Fruit fly (Drosophila melanogaster) whole organism, wandering third instar larva: ENCODE measurements around the gene CG43134.

Experiments used
- CG32264 ChIP-seq: fragments of 200-800 bp; sonication (Bioruptor generic); optimal IDR thresholded peaks from 2 replicates; lab custom pipeline; 2016; ENCODE audit warnings: missing biosample characterization, missing genetic modification characterization
- CG9705 ChIP-seq: fragments of 200-800 bp; sonication (Bioruptor generic); optimal IDR thresholded peaks from 2 replicates; lab custom pipeline; 2018; ENCODE audit warnings: missing biosample characterization, mild to moderate bottlenecking, missing genetic modification characterization
- CrebA ChIP-seq: fragments of 200-800 bp; sonication (Bioruptor generic); optimal IDR thresholded peaks from 2 replicates; lab custom pipeline; 2016; ENCODE audit warnings: missing biosample characterization, mild to moderate bottlenecking, missing genetic modification characterization, borderline replicate concordance
- Dfd ChIP-seq: fragments of >200 bp; optimal IDR thresholded peaks from 2 replicates; lab custom pipeline; 2017; ENCODE audit warnings: missing biosample characterization, missing genetic modification characterization
- Dif ChIP-seq: fragments of 200-275, 200-300 bp; sonication (Bioruptor generic); optimal IDR thresholded peaks from 2 replicates; lab custom pipeline; 2018; ENCODE audit warnings: missing biosample characterization, missing genetic modification characterization; ENCODE audit not compliant: partially characterized antibody
- GATAd ChIP-seq: sonication (Bioruptor generic); optimal IDR thresholded peaks from 2 replicates; lab custom pipeline; 2016; ENCODE audit warnings: missing biosample characterization, missing genetic modification characterization
- HLH106 ChIP-seq: fragments of 200-800 bp; optimal IDR thresholded peaks from 3 replicates; lab custom pipeline; 2019; ENCODE audit warnings: missing biosample characterization, mild to moderate bottlenecking, missing genetic modification characterization, moderate library complexity
- Hnf4 ChIP-seq: fragments of 200-800 bp; sonication (Bioruptor generic); optimal IDR thresholded peaks from 2 replicates; lab custom pipeline; 2016; ENCODE audit warnings: missing biosample characterization, mild to moderate bottlenecking, missing genetic modification characterization
- Mio ChIP-seq: sonication (Bioruptor generic); optimal IDR thresholded peaks from 2 replicates; lab custom pipeline; 2016; ENCODE audit warnings: missing biosample characterization, missing genetic modification characterization
- N ChIP-seq: fragments of >200 bp; optimal IDR thresholded peaks from 2 replicates; lab custom pipeline; 2018; ENCODE audit warnings: missing biosample characterization, missing external identifiers, missing genetic modification characterization
- OdsH ChIP-seq: fragments of 200-800 bp; sonication (Bioruptor generic); optimal IDR thresholded peaks from 2 replicates; lab custom pipeline; 2016; ENCODE audit warnings: missing biosample characterization, mild to moderate bottlenecking, missing genetic modification characterization
- Rel ChIP-seq, 2 experiments: fragments of 200-800 bp; sonication (Bioruptor generic) in 1 of 2; optimal IDR thresholded peaks; 2 replicates in 1 of 2; 3 replicates in 1 of 2; lab custom pipeline; 2016 to 2019; ENCODE audit warnings: mild to moderate bottlenecking in 2 of 2, missing biosample characterization in 2 of 2, missing genetic modification characterization in 2 of 2, moderate library complexity in 1 of 2
- brk ChIP-seq: fragments of 200-800 bp; sonication (Bioruptor generic); optimal IDR thresholded peaks from 2 replicates; lab custom pipeline; 2016; ENCODE audit warnings: missing biosample characterization, mild to moderate bottlenecking, missing genetic modification characterization
- dsf ChIP-seq: sonication (Bioruptor generic); optimal IDR thresholded peaks from 2 replicates; lab custom pipeline; 2016; ENCODE audit warnings: missing biosample characterization, missing genetic modification characterization, borderline replicate concordance
- foxo ChIP-seq, 2 experiments: fragments of 200-800 bp; sonication (Bioruptor generic); optimal IDR thresholded peaks; 2 replicates in 1 of 2; 3 replicates in 1 of 2; lab custom pipeline; 2016 to 2017; ENCODE audit warnings: missing biosample characterization in 2 of 2, missing genetic modification characterization in 2 of 2
- fru ChIP-seq: fragments of 200-800 bp; sonication (Bioruptor generic); optimal IDR thresholded peaks from 3 replicates; lab custom pipeline; 2016; ENCODE audit warnings: missing biosample characterization, mild to moderate bottlenecking, missing genetic modification characterization
- lola ChIP-seq: fragments of >200 bp; optimal IDR thresholded peaks from 2 replicates; lab custom pipeline; 2017; ENCODE audit warnings: missing biosample characterization, missing genetic modification characterization
- pan ChIP-seq: fragments of >200 bp; optimal IDR thresholded peaks from 2 replicates; lab custom pipeline; 2017
- psq ChIP-seq: fragments of 200-800 bp; sonication (Bioruptor generic); optimal IDR thresholded peaks from 3 replicates; lab custom pipeline; 2017; ENCODE audit warnings: missing biosample characterization, mild to moderate bottlenecking, missing genetic modification characterization, moderate library complexity
- rgr ChIP-seq: fragments of 200-800 bp; sonication (Bioruptor generic); optimal IDR thresholded peaks from 3 replicates; lab custom pipeline; 2016; ENCODE audit warnings: missing biosample characterization, mild to moderate bottlenecking, missing genetic modification characterization
- sv ChIP-seq: fragments of 200-800 bp; sonication (Bioruptor generic); optimal IDR thresholded peaks from 3 replicates; lab custom pipeline; 2016; ENCODE audit warnings: missing biosample characterization, missing genetic modification characterization
- usp ChIP-seq: fragments of >200 bp; optimal IDR thresholded peaks from 2 replicates; lab custom pipeline; 2017; ENCODE audit warnings: missing biosample characterization, missing genetic modification characterization

CG43134 gene

dm6 chrX:4277861-4278260, 30.7 kb downstream of the CG43134 start, which contains the start of gene CG15578:
TSS of gene CG15578 (minus strand) at chrX:4277961.
- TF ChIP-seq Mio = no peak
- TF ChIP-seq, all 38 proteins: peak for 0

- no peak for TF ChIP-seq dsf
- TF ChIP-seq pan (lab: Kevin White, UChicago) = no peak
- TF ChIP-seq foxo (GFP tag; optimal IDR thresholded peaks at IDR 0.05; lab: Kevin White, UChicago) = no peak
- no peak for TF ChIP-seq psq (GFP tag; lab: Kevin White, UChicago)
- TF ChIP-seq CrebA = no peak
- no peak for TF ChIP-seq brk (GFP tag; lab: Kevin White, UChicago)
- TF ChIP-seq GATAd (GFP tag; lab: Kevin White, UChicago) = no peak
- TF ChIP-seq fru (GFP tag; lab: Kevin White, UChicago) = no peak
- no peak for TF ChIP-seq N (GFP tag; lab: Kevin White, UChicago)
- TF ChIP-seq CG9705 (GFP tag; lab: Kevin White, UChicago) = no peak
- no peak for TF ChIP-seq Dfd
- no peak for TF ChIP-seq OdsH (GFP tag; lab: Kevin White, UChicago)
- no peak for TF ChIP-seq usp
- no peak for TF ChIP-seq HLH106 (tag; lab: Kevin White, UChicago)
- TF ChIP-seq rgr = no peak
- no peak for TF ChIP-seq Mio
- no peak for TF ChIP-seq lola (GFP tag; lab: Kevin White, UChicago)
- TF ChIP-seq sv (GFP tag; lab: Kevin White, UChicago) = no peak
These were observed 33.7 kb downstream of the CG43134 start for dm6 chrX:4280769-4281168.

- no peak for TF ChIP-seq CrebA
- no peak for TF ChIP-seq pan (lab: Kevin White, UChicago)
- no peak for TF ChIP-seq Dif
- TF ChIP-seq Rel (GFP tag; optimal IDR thresholded peaks at IDR 0.05; lab: Kevin White, UChicago) = no peak
- TF ChIP-seq Rel (tag; optimal IDR thresholded peaks at IDR 0.05; lab: Kevin White, UChicago) = no peak
- no peak for TF ChIP-seq CG32264 (GFP tag; lab: Kevin White, UChicago)
- no peak for TF ChIP-seq brk (GFP tag; lab: Kevin White, UChicago)
- no peak for TF ChIP-seq foxo (GFP tag; optimal IDR thresholded peaks at IDR 0.05; lab: Kevin White, UChicago)
- no peak for TF ChIP-seq Hnf4 (GFP tag; lab: Kevin White, UChicago)
- no peak for TF ChIP-seq OdsH (GFP tag; lab: Kevin White, UChicago)
- TF ChIP-seq rgr = no peak
- TF ChIP-seq GATAd (GFP tag; lab: Kevin White, UChicago) = no peak
- TF ChIP-seq, all 38 proteins: peak for 0
These were observed 46.3 kb downstream of the CG43134 start for dm6 chrX:4293418-4293817.
